Worm (Caenorhabditis elegans) whole organism, L4 larva: ENCODE data around the gene Y54G11A.19.

Source experiments
- hif-1 ChIP-seq, 2 experiments: sonication (generic microtip); optimal IDR thresholded peaks; 2 replicates each; lab custom pipeline; 2016 to 2017; ENCODE audit warnings: missing compliant biosample characterization in 2 of 2, missing genetic modification characterization in 2 of 2, missing genetic modification reagents in 2 of 2, missing genotype in 2 of 2, mild to moderate bottlenecking in 1 of 2
- jun-1 ChIP-seq: fragments of 150-350 bp; optimal IDR thresholded peaks from 2 replicates; lab custom pipeline; 2014; ENCODE audit warnings: missing biosample characterization, missing genetic modification reagents, missing genetic modification characterization
- mdl-1 ChIP-seq, 2 experiments: fragments of 150-350 bp in 1 of 2; sonication (generic microtip) in 1 of 2; optimal IDR thresholded peaks; 2 replicates each; lab custom pipeline; 2014 to 2017; ENCODE audit warnings: missing biosample characterization in 2 of 2, missing genetic modification characterization in 2 of 2
- nhr-48 ChIP-seq: sonication (generic microtip); optimal IDR thresholded peaks from 2 replicates; lab custom pipeline; 2016; ENCODE audit warnings: mild to moderate bottlenecking, missing genetic modification characterization, missing compliant biosample characterization
- nhr-76 ChIP-seq: fragments of 150-350 bp; optimal IDR thresholded peaks from 2 replicates; lab custom pipeline; 2014; ENCODE audit warnings: missing biosample characterization, missing genetic modification characterization
- unc-62 ChIP-seq, 3 experiments: fragments of 150-350 bp in 1 of 3; sonication (generic microtip); optimal IDR thresholded peaks in 2 of 3; peaks in 1 of 3; 1 replicate in 1 of 3; 2 replicates in 2 of 3; lab custom pipeline; 2014 to 2017; ENCODE audit warnings: missing biosample characterization in 3 of 3, missing genetic modification characterization in 3 of 3, missing genetic modification reagents in 3 of 3, missing genotype in 1 of 3
- vab-7 ChIP-seq: fragments of 200-800 bp; sonication (Bioruptor generic); IDR thresholded peaks from 2 replicates; pipeline ENCODE4 v1.3.6; 2022; ENCODE audit warnings: missing genetic modification reagents, missing genetic modification characterization, missing compliant biosample characterization

- TF ChIP-seq jun-1 (tag; lab: Kevin White, UChicago) (no peak), nhr-48 (tag; lab: Kevin White, UChicago) (no peak), unc-62 (GFP tag; optimal IDR thresholded peaks at IDR 0.05 in 1 of 2; lab: Kevin White, UChicago) (no peak), unc-62 (tag; optimal IDR thresholded peaks at IDR 0.05; lab: Kevin White, UChicago) (no peak), vab-7 (no peak), mdl-1 (tag; optimal IDR thresholded peaks at IDR 0.05; lab: Kevin White, UChicago) (no peak), nhr-76 (tag; lab: Kevin White, UChicago) (no peak), hif-1 (tag; optimal IDR thresholded peaks at IDR 0.05; lab: Kevin White, UChicago) (no peak)
Measured at ce11 chrII:14288968-14289367, 32.3 kb upstream of the Y54G11A.19 start, which contains the start of gene srh-42.
